Worm (Caenorhabditis elegans) whole organism, mixed stage, embryonic: ENCODE data around the gene F23H11.4.

Source experiments
- unc-39 ChIP-seq: fragments of 150-350 bp; optimal IDR thresholded peaks from 2 replicates; lab custom pipeline; 2014; ENCODE audit warnings: missing biosample characterization, missing genetic modification characterization
- unc-62 ChIP-seq: fragments of 150-350 bp; optimal IDR thresholded peaks from 2 replicates; lab custom pipeline; 2014; ENCODE audit warnings: missing biosample characterization, missing genetic modification reagents, missing genetic modification characterization

DNA sequence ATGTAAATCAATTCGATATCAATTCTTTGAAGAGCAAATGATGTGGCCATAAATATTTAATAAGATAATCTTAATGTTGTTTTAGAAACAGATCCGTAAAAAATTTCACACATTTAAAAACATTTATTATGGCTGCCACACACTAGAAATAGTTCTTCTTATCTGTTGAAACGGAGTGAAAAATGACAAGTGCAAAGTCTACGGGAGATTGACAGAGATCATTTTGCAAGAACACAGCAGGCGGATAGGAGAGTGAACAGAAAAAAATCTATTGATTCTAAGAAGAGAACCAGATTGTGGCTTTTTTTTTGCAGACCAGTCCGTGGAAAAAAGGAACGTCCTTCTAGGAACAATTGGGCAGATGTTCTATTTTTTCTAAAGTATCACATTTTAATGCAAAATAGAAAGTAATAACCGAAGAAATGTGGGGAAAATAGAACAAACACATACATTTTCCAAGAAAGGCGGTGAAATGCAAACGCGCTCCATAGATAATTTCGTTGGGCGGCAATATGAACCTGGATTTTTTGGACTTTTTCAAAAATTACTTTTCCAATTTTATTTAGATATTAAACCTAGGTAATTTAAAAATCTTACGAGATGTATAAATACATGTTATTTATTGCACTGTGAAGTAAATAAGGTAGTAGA lies 5.6 kb downstream of the F23H11.4 start:
- TF ChIP-seq unc-39 (tag; lab: Kevin White, UChicago) (no peak), unc-62 (no peak)
